Worm (Caenorhabditis elegans) whole organism, L1 larva: ENCODE data around the gene F40F8.5.

Source experiments
- C04F5.9 ChIP-seq: sonication (generic microtip); optimal IDR thresholded peaks from 2 replicates; lab custom pipeline; 2016; ENCODE audit warnings: missing genetic modification characterization, missing compliant biosample characterization
- C34B4.2 ChIP-seq: sonication (generic microtip); optimal IDR thresholded peaks from 2 replicates; lab custom pipeline; 2017; ENCODE audit warnings: mild to moderate bottlenecking, missing genetic modification characterization, missing compliant biosample characterization
- aha-1 ChIP-seq: fragments of 150-350 bp; optimal IDR thresholded peaks from 2 replicates; lab custom pipeline; 2014; ENCODE audit warnings: missing biosample characterization, missing genetic modification characterization
- alr-1 ChIP-seq: fragments of 200-800 bp; sonication (Bioruptor generic); optimal IDR thresholded peaks from 2 replicates; lab custom pipeline; 2018; ENCODE audit warnings: borderline replicate concordance, mild to moderate bottlenecking, missing genetic modification characterization, missing compliant biosample characterization
- aly-2 ChIP-seq: fragments of 150-350 bp; optimal IDR thresholded peaks from 2 replicates; lab custom pipeline; 2014; ENCODE audit warnings: missing biosample characterization, missing genetic modification characterization
- ama-1 ChIP-seq: fragments of 150-350 bp; optimal IDR thresholded peaks from 2 replicates; lab custom pipeline; 2014
- ceh-82 ChIP-seq, 3 experiments: fragments of 150-350 bp in 1 of 3; sonication (generic microtip) in 2 of 3; optimal IDR thresholded peaks; 2 replicates each; lab custom pipeline; 2014 to 2017; ENCODE audit warnings: missing biosample characterization in 3 of 3, missing genetic modification characterization in 3 of 3
- ceh-90 ChIP-seq: sonication (generic microtip); optimal IDR thresholded peaks from 2 replicates; lab custom pipeline; 2016; ENCODE audit warnings: missing genetic modification characterization, missing compliant biosample characterization
- dpl-1 ChIP-seq, 3 experiments: fragments of 150-350 bp in 2 of 3; sonication (generic microtip) in 1 of 3; optimal IDR thresholded peaks; 2 replicates each; lab custom pipeline; 2014 to 2017; ENCODE audit warnings: missing biosample characterization in 3 of 3, missing genetic modification characterization in 3 of 3, missing genetic modification reagents in 3 of 3
- dsc-1 ChIP-seq: sonication (generic microtip); optimal IDR thresholded peaks from 2 replicates; lab custom pipeline; 2016; ENCODE audit warnings: mild to moderate bottlenecking, missing genetic modification characterization, missing compliant biosample characterization
- efl-1 ChIP-seq, 4 experiments: fragments of 150-350 bp; optimal IDR thresholded peaks in 3 of 4; peaks in 1 of 4; 1 replicate in 1 of 4; 2 replicates in 3 of 4; lab custom pipeline; 2014; ENCODE audit warnings: missing biosample characterization in 2 of 4, missing genetic modification characterization in 2 of 4, missing genetic modification reagents in 2 of 4
- efl-3 ChIP-seq: fragments of 200-800 bp; sonication (Bioruptor generic); optimal IDR thresholded peaks from 2 replicates; lab custom pipeline; 2018; ENCODE audit warnings: mild to moderate bottlenecking, missing genetic modification characterization, missing compliant biosample characterization
- elt-2 ChIP-seq: sonication (generic microtip); optimal IDR thresholded peaks from 2 replicates; lab custom pipeline; 2016; ENCODE audit warnings: missing genetic modification characterization, mild to moderate bottlenecking, inconsistent platforms, missing compliant biosample characterization, missing genetic modification reagents
- elt-3 ChIP-seq, 6 experiments: fragments of 150-350 bp in 1 of 6; sonication (generic microtip); optimal IDR thresholded peaks; 2 replicates each; lab custom pipeline; 2017 to 2018; ENCODE audit warnings: missing biosample characterization in 6 of 6, missing genetic modification characterization in 6 of 6, inconsistent platforms in 1 of 6
- ets-5 ChIP-seq: fragments of 200-800 bp; sonication (Bioruptor generic); IDR thresholded peaks from 2 replicates; pipeline ENCODE4 v1.3.6; 2022; ENCODE audit warnings: missing genetic modification characterization, missing compliant biosample characterization
- fkh-10 ChIP-seq: sonication (generic microtip); optimal IDR thresholded peaks from 2 replicates; lab custom pipeline; 2017; ENCODE audit warnings: missing biosample characterization, missing genetic modification reagents, missing genetic modification characterization
- fkh-4 ChIP-seq: sonication (generic microtip); optimal IDR thresholded peaks from 2 replicates; lab custom pipeline; 2016; ENCODE audit warnings: missing compliant biosample characterization, missing genetic modification characterization, borderline replicate concordance
- grh-1 ChIP-seq: fragments of 200-800 bp; sonication (Bioruptor generic); IDR thresholded peaks from 2 replicates; pipeline ENCODE4 v1.3.6; 2022; ENCODE audit warnings: missing genetic modification reagents, missing genetic modification characterization, missing compliant biosample characterization
- hlh-17 ChIP-seq: fragments of 200-800 bp; sonication (Bioruptor generic); optimal IDR thresholded peaks from 2 replicates; lab custom pipeline; 2018; ENCODE audit warnings: missing genetic modification characterization, mild to moderate bottlenecking, missing compliant biosample characterization, moderate library complexity, borderline replicate concordance
- hpl-2 ChIP-seq: fragments of 150-350 bp; optimal IDR thresholded peaks from 2 replicates; lab custom pipeline; 2014; ENCODE audit warnings: missing biosample characterization, missing genetic modification reagents, missing genetic modification characterization
- irx-1 ChIP-seq: sonication (generic microtip); optimal IDR thresholded peaks from 2 replicates; lab custom pipeline; 2016; ENCODE audit warnings: missing genetic modification characterization, missing compliant biosample characterization
- jun-1 ChIP-seq: fragments of 150-350 bp; optimal IDR thresholded peaks from 2 replicates; lab custom pipeline; 2014; ENCODE audit warnings: missing biosample characterization, missing genetic modification reagents, missing genetic modification characterization
- lin-13 ChIP-seq: fragments of 150-350 bp; optimal IDR thresholded peaks from 2 replicates; lab custom pipeline; 2014; ENCODE audit warnings: missing biosample characterization, missing genetic modification reagents, missing genetic modification characterization
- lin-15B ChIP-seq: fragments of 150-350 bp; sonication (generic microtip); optimal IDR thresholded peaks from 3 replicates; lab custom pipeline; 2014; ENCODE audit warnings: missing biosample characterization, missing genetic modification characterization
- lin-35 ChIP-seq, 2 experiments: fragments of 150-350 bp; optimal IDR thresholded peaks; 2 replicates each; lab custom pipeline; 2014; ENCODE audit warnings: missing biosample characterization in 2 of 2, missing genetic modification characterization in 2 of 2, missing genetic modification reagents in 2 of 2
- mab-9 ChIP-seq: fragments of 200-800 bp; sonication (Bioruptor generic); IDR thresholded peaks from 2 replicates; pipeline ENCODE4 v1.3.6; 2022; ENCODE audit warnings: missing genetic modification reagents, missing genetic modification characterization, missing compliant biosample characterization
- mdl-1 ChIP-seq, 2 experiments: fragments of 150-350 bp; optimal IDR thresholded peaks; 2 replicates each; lab custom pipeline; 2014 to 2017; ENCODE audit warnings: missing biosample characterization in 2 of 2, missing genetic modification characterization in 2 of 2, inconsistent platforms in 1 of 2
- mep-1 ChIP-seq: fragments of 150-350 bp; optimal IDR thresholded peaks from 2 replicates; lab custom pipeline; 2014; ENCODE audit warnings: missing biosample characterization, missing genetic modification characterization
- nhr-11 ChIP-seq: fragments of 150-350 bp; optimal IDR thresholded peaks from 2 replicates; lab custom pipeline; 2014; ENCODE audit warnings: missing biosample characterization, missing genetic modification characterization
- nhr-20 ChIP-seq: sonication (generic microtip); optimal IDR thresholded peaks from 2 replicates; lab custom pipeline; 2016; ENCODE audit warnings: mild to moderate bottlenecking, missing genetic modification characterization, missing compliant biosample characterization
- nhr-71 ChIP-seq: sonication (generic microtip); optimal IDR thresholded peaks from 2 replicates; lab custom pipeline; 2016; ENCODE audit warnings: mild to moderate bottlenecking, missing genetic modification characterization, moderate library complexity, missing compliant biosample characterization
- nhr-77 ChIP-seq: fragments of 150-350 bp; optimal IDR thresholded peaks from 2 replicates; lab custom pipeline; 2014; ENCODE audit warnings: missing biosample characterization, missing genetic modification characterization
- nhr-84 ChIP-seq: sonication (generic microtip); optimal IDR thresholded peaks from 2 replicates; lab custom pipeline; 2017; ENCODE audit warnings: missing biosample characterization, missing genetic modification characterization
- pag-3 ChIP-seq: sonication (generic microtip); optimal IDR thresholded peaks from 2 replicates; lab custom pipeline; 2017; ENCODE audit warnings: missing genetic modification characterization, mild to moderate bottlenecking, missing compliant biosample characterization, antibody characterized with exemption, borderline replicate concordance; ENCODE audit not compliant: insufficient read depth
- pax-3 ChIP-seq: fragments of 200-800 bp; sonication (Bioruptor generic); optimal IDR thresholded peaks from 2 replicates; lab custom pipeline; 2018; ENCODE audit warnings: mild to moderate bottlenecking, missing genetic modification characterization, moderate library complexity, missing compliant biosample characterization
- rnt-1 ChIP-seq: sonication (generic microtip); optimal IDR thresholded peaks from 2 replicates; lab custom pipeline; 2016; ENCODE audit warnings: mild to moderate bottlenecking, missing genetic modification characterization, moderate library complexity, missing compliant biosample characterization
- skn-1 ChIP-seq: fragments of 150-350 bp; optimal IDR thresholded peaks from 2 replicates; lab custom pipeline; 2014; ENCODE audit warnings: missing biosample characterization, missing genetic modification characterization
- sptf-1 ChIP-seq: fragments of 150-350 bp; optimal IDR thresholded peaks from 2 replicates; lab custom pipeline; 2014; ENCODE audit warnings: missing biosample characterization, missing genetic modification characterization
- sup-37 ChIP-seq: fragments of 200-800 bp; sonication (Bioruptor generic); optimal IDR thresholded peaks from 2 replicates; lab custom pipeline; 2018; ENCODE audit warnings: mild to moderate bottlenecking, missing genetic modification characterization, missing compliant biosample characterization
- swsn-7 ChIP-seq: sonication (generic microtip); optimal IDR thresholded peaks from 2 replicates; lab custom pipeline; 2016; ENCODE audit warnings: missing genetic modification characterization, missing compliant biosample characterization
- tbx-2 ChIP-seq: sonication (generic microtip); optimal IDR thresholded peaks from 2 replicates; lab custom pipeline; 2016; ENCODE audit warnings: missing genetic modification characterization, missing compliant biosample characterization
- tlp-1 ChIP-seq: fragments of 150-350 bp; optimal IDR thresholded peaks from 2 replicates; lab custom pipeline; 2014; ENCODE audit warnings: missing biosample characterization, missing genetic modification characterization
- unc-98 ChIP-seq: fragments of 200-800 bp; sonication (Bioruptor generic); IDR thresholded peaks from 2 replicates; pipeline ENCODE4 v1.3.6; 2022; ENCODE audit warnings: missing genetic modification characterization, missing compliant biosample characterization
- xbp-1 ChIP-seq: sonication (generic microtip); optimal IDR thresholded peaks from 2 replicates; lab custom pipeline; 2016; ENCODE audit warnings: missing genetic modification characterization, missing compliant biosample characterization
- ztf-11 ChIP-seq, 2 experiments: sonication (generic microtip); optimal IDR thresholded peaks; 2 replicates each; lab custom pipeline; 2016 to 2017; ENCODE audit warnings: missing genetic modification characterization in 2 of 2, missing biosample characterization in 1 of 2, missing compliant biosample characterization in 1 of 2

The F40F8.5 gene

ce11 chrII:11177376-11177775, 42.6 kb upstream of the F40F8.5 start, which contains the start of gene F37H8.6:
F37H8.6 (minus strand) TSS chrII:11177476.
- TF ChIP-seq pag-3 (tag; lab: Kevin White, UChicago) (no peak), jun-1 (tag; lab: Kevin White, UChicago) (no peak), dpl-1 (GFP tag; optimal IDR thresholded peaks at IDR 0.05; lab: Kevin White, UChicago) (no peak), sptf-1 (tag; lab: Kevin White, UChicago) (no peak), lin-13 (GFP tag; lab: Kevin White, UChicago) (no peak), lin-15B (tag; lab: Kevin White, UChicago) (no peak), nhr-11 (no peak), alr-1 (tag; lab: Kevin White, UChicago) (no peak)

- no peak for TF ChIP-seq nhr-20
- no peak for TF ChIP-seq ets-5 (GFP tag; lab: Robert Waterston, UW)
- no peak for TF ChIP-seq hlh-17 (GFP tag; lab: Kevin White, UChicago)
- TF ChIP-seq unc-98: no peak
- no peak for TF ChIP-seq sup-37 (GFP tag; lab: Kevin White, UChicago)
- no peak for TF ChIP-seq hpl-2 (GFP tag; lab: Kevin White, UChicago)
- no peak for TF ChIP-seq elt-2
- TF ChIP-seq ceh-90: peak; percentile 10
- TF ChIP-seq tbx-2 (tag; lab: Kevin White, UChicago): no peak
- TF ChIP-seq C04F5.9: no peak
- TF ChIP-seq mep-1 (tag; lab: Kevin White, UChicago): no peak
- peak in 1 of 3 experiments; percentile 3 for TF ChIP-seq dpl-1 (GFP tag; optimal IDR thresholded peaks at IDR 0.05; lab: Kevin White, UChicago)
- no peak for TF ChIP-seq mdl-1 (tag; optimal IDR thresholded peaks at IDR 0.05; lab: Kevin White, UChicago)
- no peak for TF ChIP-seq jun-1 (tag; lab: Kevin White, UChicago)
- TF ChIP-seq lin-15B (tag; lab: Kevin White, UChicago): no peak
- no peak for TF ChIP-seq ceh-82 (tag; optimal IDR thresholded peaks at IDR 0.05; lab: Kevin White, UChicago)
- TF ChIP-seq aha-1: no peak
- peak; percentile 1 for TF ChIP-seq skn-1 (tag; lab: Kevin White, UChicago)
- no peak for TF ChIP-seq nhr-84 (tag; lab: Kevin White, UChicago)
- TF ChIP-seq grh-1 (GFP tag; lab: Robert Waterston, UW): no peak
- no peak for TF ChIP-seq ama-1
- no peak for TF ChIP-seq fkh-4 (tag; lab: Kevin White, UChicago)
- TF ChIP-seq efl-3 (GFP tag; lab: Kevin White, UChicago): no peak
- TF ChIP-seq tlp-1 (tag; lab: Kevin White, UChicago): no peak
- TF ChIP-seq pax-3 (tag; lab: Kevin White, UChicago): no peak
- peak; percentile 15 for TF ChIP-seq nhr-71 (tag; lab: Kevin White, UChicago)
- TF ChIP-seq irx-1: no peak
- no peak for TF ChIP-seq efl-1 (optimal IDR thresholded peaks at IDR 0.05; lab: Kevin White, UChicago)
- peak in 1 of 2 experiments; percentile 73 for TF ChIP-seq efl-1 (GFP tag; optimal IDR thresholded peaks at IDR 0.05 in 1 of 2; lab: Kevin White, UChicago)
- no peak for TF ChIP-seq elt-3 (tag; optimal IDR thresholded peaks at IDR 0.05; lab: Kevin White, UChicago)
- peak; percentile 49 for TF ChIP-seq rnt-1 (tag; lab: Kevin White, UChicago)
Measured at ce11 chrII:11176441-11176840, 41.7 kb upstream of the F40F8.5 start.

- TF ChIP-seq mep-1 (tag; lab: Kevin White, UChicago) (no peak), skn-1 (tag; lab: Kevin White, UChicago) (no peak), swsn-7 (no peak), xbp-1 (no peak), fkh-10 (GFP tag; lab: Kevin White, UChicago) (no peak), nhr-77 (tag; lab: Kevin White, UChicago) (no peak), efl-3 (GFP tag; lab: Kevin White, UChicago) (no peak), grh-1 (GFP tag; lab: Robert Waterston, UW) (no peak), C04F5.9 (no peak), ama-1 (no peak), aly-2 (tag; lab: Kevin White, UChicago) (no peak), mab-9 (no peak), nhr-71 (tag; lab: Kevin White, UChicago) (no peak), dsc-1 (no peak), C34B4.2 (tag; lab: Kevin White, UChicago) (no peak), lin-35 (GFP tag; optimal IDR thresholded peaks at IDR 0.05; lab: Kevin White, UChicago) (no peak), ztf-11 (tag; optimal IDR thresholded peaks at IDR 0.05; lab: Kevin White, UChicago) (no peak), lin-15B (tag; lab: Kevin White, UChicago) (no peak)
Measured at ce11 chrII:11175347-11175746, 40.6 kb upstream of the F40F8.5 start.
